Fruit fly (Drosophila melanogaster): ENCODE measurements around the gene CG5958.

Gene CG5958

dm6 chr2L:7387813-7388558 lies 45.3 kb downstream of the CG5958 start, which contains the start of the genes CG5149 and gudu:
Gene CG5149 (minus strand): TSS chr2L:7388253.
Gene gudu (plus strand): TSS chr2L:7388508.
- TF ChIP-seq so (GFP tag; IDR thresholded peaks at IDR 0.05): no peak
- TF ChIP-seq B-H2 (GFP tag; optimal IDR thresholded peaks at IDR 0.05): no peak
- TF ChIP-seq pzg (GFP tag; optimal IDR thresholded peaks at IDR 0.05): peak; percentile 90
- TF ChIP-seq mld (GFP tag; IDR thresholded peaks at IDR 0.05; ENCODE audit: partially characterized antibody): peak; percentile 88; the same call in 2 of the 3 replicates
- no peak for TF ChIP-seq org-1 (GFP tag; optimal IDR thresholded peaks at IDR 0.05)
- no peak for TF ChIP-seq Mad (GFP tag; optimal IDR thresholded peaks at IDR 0.05)
- TF ChIP-seq CG9215 (GFP tag; IDR thresholded peaks at IDR 0.05): no peak
- TF ChIP-seq CG15601 (tag; optimal IDR thresholded peaks at IDR 0.05): peak; percentile 49
- peak; percentile 24 for TF ChIP-seq HmgD (GFP tag; optimal IDR thresholded peaks at IDR 0.05)
- no peak for TF ChIP-seq cwo (GFP tag; optimal IDR thresholded peaks at IDR 0.05)
- TF ChIP-seq ab (GFP tag; optimal IDR thresholded peaks at IDR 0.05): no peak
- TF ChIP-seq CG43689 (GFP tag; IDR thresholded peaks at IDR 0.05): no peak
- TF ChIP-seq pan (optimal IDR thresholded peaks at IDR 0.05): no peak
- TF ChIP-seq pan (GFP tag; optimal IDR thresholded peaks at IDR 0.05 in 1 of 2, IDR thresholded peaks at IDR 0.05 in 1 of 2): no peak
- TF ChIP-seq CG30431 (GFP tag; optimal IDR thresholded peaks at IDR 0.05): no peak
- no peak for TF ChIP-seq Mrtf (GFP tag; IDR thresholded peaks at IDR 0.05)
- no peak for TF ChIP-seq Ravus (GFP tag; IDR thresholded peaks at IDR 0.05)
- TF ChIP-seq CG13775 (GFP tag; optimal IDR thresholded peaks at IDR 0.05): peak; percentile 78
- peak; percentile 96 for TF ChIP-seq CG6791 (GFP tag; IDR thresholded peaks at IDR 0.05; ENCODE audit: partially characterized antibody)
- TF ChIP-seq ci (GFP tag; IDR thresholded peaks at IDR 0.05): peak; percentile 60; the same call in 1 of the 3 replicates
- TF ChIP-seq CG1647 (GFP tag; optimal IDR thresholded peaks at IDR 0.05): no peak
- no peak for TF ChIP-seq CG2889 (GFP tag; IDR thresholded peaks at IDR 0.05)
- peak; percentile 67 for TF ChIP-seq CG9932 (GFP tag; IDR thresholded peaks at IDR 0.05)
- TF ChIP-seq D (optimal IDR thresholded peaks at IDR 0.05): no peak
- TF ChIP-seq D (GFP tag; optimal IDR thresholded peaks at IDR 0.05): no peak
- no peak for TF ChIP-seq aop (GFP tag; IDR thresholded peaks at IDR 0.05)
- peak; percentile 55 for TF ChIP-seq NC2β (GFP tag; optimal IDR thresholded peaks at IDR 0.05)
- peak; percentile 72 for TF ChIP-seq stwl (tag; optimal IDR thresholded peaks at IDR 0.05)
- no peak for TF ChIP-seq Abd-B (GFP tag; optimal IDR thresholded peaks at IDR 0.05)
- TF ChIP-seq row (GFP tag; IDR thresholded peaks at IDR 0.05): peak; percentile 22; the same call in 1 of the 3 replicates
- peak; percentile 73 for TF ChIP-seq vvl (GFP tag; IDR thresholded peaks at IDR 0.05)
- TF ChIP-seq crol (GFP tag; IDR thresholded peaks at IDR 0.05): no peak
- peak; percentile 28; the same call in 1 of the 2 replicates for TF ChIP-seq Xrp1 (GFP tag; IDR thresholded peaks at IDR 0.05)
- TF ChIP-seq vfl (GFP tag; optimal IDR thresholded peaks at IDR 0.05): no peak
- TF ChIP-seq br (optimal IDR thresholded peaks at IDR 0.05): no peak
- TF ChIP-seq ap (GFP tag; IDR thresholded peaks at IDR 0.05): no peak
- no peak for TF ChIP-seq ewg (GFP tag; optimal IDR thresholded peaks at IDR 0.05)
- no peak for TF ChIP-seq pum (GFP tag; optimal IDR thresholded peaks at IDR 0.05)
- no peak for TF ChIP-seq Vsx1 (GFP tag; optimal IDR thresholded peaks at IDR 0.05)
- TF ChIP-seq Neu2 (GFP tag; optimal IDR thresholded peaks at IDR 0.05; ENCODE audit: borderline replicate concordance): peak; percentile 80
- peak; percentile 12 for TF ChIP-seq CoRest (tag; optimal IDR thresholded peaks at IDR 0.05)
- peak; percentile 41 for TF ChIP-seq Fer1 (GFP tag; optimal IDR thresholded peaks at IDR 0.05)
- no peak for TF ChIP-seq crp (GFP tag; optimal IDR thresholded peaks at IDR 0.05)
- no peak for TF ChIP-seq CG31224 (GFP tag; IDR thresholded peaks at IDR 0.05)
- no peak for TF ChIP-seq CG11093 (GFP tag; IDR thresholded peaks at IDR 0.05)
- peak; percentile 49 for TF ChIP-seq Ets65A (GFP tag)
- peak; percentile 62 for TF ChIP-seq nerfin-1 (tag; optimal IDR thresholded peaks at IDR 0.05)
- TF ChIP-seq CG3163 (GFP tag; optimal IDR thresholded peaks at IDR 0.05): peak; percentile 36
- peak; percentile 32 for TF ChIP-seq YL-1 (GFP tag; optimal IDR thresholded peaks at IDR 0.05)
- peak; percentile 89 for TF ChIP-seq CG42726 (GFP tag; IDR thresholded peaks at IDR 0.05; ENCODE audit: partially characterized antibody)
- no peak for TF ChIP-seq CG6765 (GFP tag; optimal IDR thresholded peaks at IDR 0.05)
